Worm (Caenorhabditis elegans): Measurements from ENCODE around the gene sra-33.

Gene sra-33

DNA sequence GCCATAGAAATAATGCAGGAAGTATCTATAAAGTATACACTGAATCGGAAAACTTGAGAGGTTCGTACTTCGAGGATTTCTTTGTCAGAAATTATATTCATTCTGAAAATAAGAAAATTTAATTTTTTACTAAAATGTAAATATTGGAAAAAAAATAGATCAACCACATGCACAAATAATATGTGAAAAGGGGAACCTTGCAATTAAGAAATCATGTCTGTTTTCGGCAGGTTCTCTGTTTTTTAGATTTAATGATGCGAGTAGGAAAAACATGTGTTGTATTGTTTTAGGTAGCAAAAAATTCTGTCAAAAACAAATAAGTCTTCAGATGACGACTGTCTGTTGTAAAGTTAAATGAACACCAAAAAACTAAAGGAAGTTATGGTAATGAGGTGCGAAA, at the start of gene sra-33:
TSS of gene sra-33 (minus strand) at position 101 of the 400 bp plus-strand sequence.
- TF ChIP-seq ets-7 (tag; optimal IDR thresholded peaks at IDR 0.05) (no peak), aly-1 (tag; optimal IDR thresholded peaks at IDR 0.05) (no peak), ceh-13 (GFP tag; optimal IDR thresholded peaks at IDR 0.05) (no peak), ama-1 (optimal IDR thresholded peaks at IDR 0.05) (no peak), ceh-36 (tag; optimal IDR thresholded peaks at IDR 0.05) (no peak), tbx-37 (GFP tag; conservative IDR thresholded peaks at IDR 0.05) (no peak), flt-1 (GFP tag; IDR thresholded peaks at IDR 0.05) (no peak), tbx-11 (GFP tag; IDR thresholded peaks at IDR 0.05) (no peak), hnd-1 (tag; optimal IDR thresholded peaks at IDR 0.05) (no peak), hmg-4 (GFP tag; optimal IDR thresholded peaks at IDR 0.05) (no peak), F13C5.2 (tag; optimal IDR thresholded peaks at IDR 0.05) (no peak), scrt-1 (GFP tag; IDR thresholded peaks at IDR 0.05) (no peak), tra-4 (tag; optimal IDR thresholded peaks at IDR 0.05) (no peak), sea-1 (GFP tag; conservative IDR thresholded peaks at IDR 0.05) (no peak), pes-1 (GFP tag; IDR thresholded peaks at IDR 0.05) (no peak), B0310.2 (tag; optimal IDR thresholded peaks at IDR 0.05) (no peak)

DNA sequence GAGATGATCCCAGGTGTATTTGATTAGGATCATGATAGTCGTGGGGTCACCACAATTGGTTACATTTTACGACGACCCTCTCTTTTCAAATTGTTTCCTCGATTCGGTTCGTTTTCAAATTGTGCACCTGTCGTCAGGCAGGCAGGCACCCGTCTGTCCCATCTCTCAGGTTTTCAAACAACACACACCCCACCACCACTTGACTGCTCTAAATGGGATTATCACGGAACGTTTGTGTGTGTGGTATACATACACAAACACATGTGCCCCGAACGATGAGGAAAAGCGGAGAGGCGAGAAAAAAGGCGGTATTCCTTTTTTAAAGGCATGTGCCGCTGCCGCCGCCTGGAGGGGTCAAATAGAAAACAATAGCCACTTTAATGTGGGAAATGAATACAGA, 48.3 kb upstream of the sra-33 start:
- TF ChIP-seq hmg-4 (GFP tag; optimal IDR thresholded peaks at IDR 0.05) (peak; percentile 10), ceh-36 (tag; optimal IDR thresholded peaks at IDR 0.05) (peak; percentile 54), B0310.2 (tag; optimal IDR thresholded peaks at IDR 0.05) (no peak)

DNA sequence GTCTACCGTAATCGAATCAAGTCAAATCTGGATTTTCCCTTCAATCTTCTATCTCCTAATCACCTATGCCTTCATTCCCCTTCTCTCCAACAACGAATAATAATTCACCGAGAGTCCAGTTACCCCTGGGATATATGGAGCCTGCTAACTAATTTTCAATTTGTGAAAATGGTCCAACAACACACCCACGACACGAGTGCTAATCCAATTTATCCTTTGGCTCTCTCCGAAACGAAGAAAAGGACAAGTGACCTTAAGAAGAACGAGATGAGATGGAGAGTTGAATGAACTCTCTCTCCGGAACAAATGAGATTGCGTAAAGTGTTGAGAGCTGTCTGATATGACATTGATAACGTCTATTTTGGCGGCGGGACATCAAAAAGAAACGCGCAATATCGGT, 47.3 kb upstream of the sra-33 start:
- TF ChIP-seq hmbx-1 (tag; optimal IDR thresholded peaks at IDR 0.05) (no peak), ceh-36 (tag; optimal IDR thresholded peaks at IDR 0.05) (no peak), hnd-1 (tag; optimal IDR thresholded peaks at IDR 0.05) (no peak), tbx-11 (GFP tag; IDR thresholded peaks at IDR 0.05) (no peak), tbx-37 (GFP tag; conservative IDR thresholded peaks at IDR 0.05) (no peak), tra-4 (tag; optimal IDR thresholded peaks at IDR 0.05) (no peak), hmg-4 (GFP tag; optimal IDR thresholded peaks at IDR 0.05) (no peak), aly-1 (tag; optimal IDR thresholded peaks at IDR 0.05) (no peak), flt-1 (GFP tag; IDR thresholded peaks at IDR 0.05) (no peak), sea-1 (GFP tag; conservative IDR thresholded peaks at IDR 0.05) (no peak), F13C5.2 (tag; optimal IDR thresholded peaks at IDR 0.05) (no peak), ets-7 (tag; optimal IDR thresholded peaks at IDR 0.05) (no peak), ceh-13 (GFP tag; optimal IDR thresholded peaks at IDR 0.05) (no peak), B0310.2 (tag; optimal IDR thresholded peaks at IDR 0.05) (no peak), pes-1 (GFP tag; IDR thresholded peaks at IDR 0.05) (no peak), scrt-1 (GFP tag; IDR thresholded peaks at IDR 0.05) (no peak), ama-1 (optimal IDR thresholded peaks at IDR 0.05) (no peak)

DNA sequence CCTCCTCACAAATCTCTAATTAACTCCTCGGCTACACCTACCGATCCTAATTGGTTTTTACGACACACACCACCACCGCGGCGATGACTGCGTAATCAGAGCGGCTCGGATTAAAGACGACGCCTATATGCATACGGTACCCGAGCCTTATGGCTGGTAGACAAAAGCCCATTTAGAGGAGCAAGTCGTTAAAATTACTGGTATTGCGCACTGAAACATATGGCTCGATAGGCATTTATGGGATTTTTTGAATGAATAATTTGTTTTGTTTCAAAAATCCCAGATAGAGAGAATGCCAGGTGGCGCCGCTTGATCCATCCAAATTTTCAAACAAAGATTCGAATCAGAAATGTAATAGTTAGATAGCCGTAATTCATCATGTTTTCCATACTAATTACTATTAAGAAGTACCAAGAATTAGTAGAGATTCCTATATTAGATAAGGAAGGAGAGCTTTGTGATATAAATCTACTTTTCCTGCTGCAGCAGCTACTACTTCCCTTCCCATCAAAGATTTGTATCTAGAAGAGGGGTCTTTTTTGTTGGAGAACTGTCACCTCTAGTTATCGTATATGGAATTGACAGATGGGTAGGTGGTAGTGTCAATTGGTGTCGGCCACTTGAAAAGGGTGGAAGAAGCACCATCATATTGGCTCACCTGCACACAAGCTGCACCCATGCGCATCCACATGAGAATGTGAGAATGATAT, 46.3 kb upstream of the sra-33 start:
- no peak for TF ChIP-seq hnd-1 (tag; optimal IDR thresholded peaks at IDR 0.05)

DNA sequence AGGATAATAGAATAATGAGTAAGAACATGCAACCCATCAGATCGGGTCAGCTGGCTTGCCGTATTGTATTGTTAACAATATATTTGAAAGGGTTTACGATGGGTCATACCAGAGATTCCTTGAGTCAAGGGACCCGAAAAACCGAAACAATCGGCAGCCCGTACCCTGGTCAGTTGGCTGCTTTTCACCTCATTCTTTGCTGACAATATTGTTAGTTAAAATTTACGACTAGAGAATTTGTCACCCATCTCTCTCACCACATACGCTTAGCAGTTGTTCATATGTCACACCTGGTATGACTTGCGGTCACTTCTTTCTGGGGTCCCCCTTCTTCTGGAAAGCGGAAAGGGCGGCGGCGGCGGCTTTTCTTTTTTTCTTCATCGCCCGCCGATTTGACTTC, 44.0 kb upstream of the sra-33 start:
- TF ChIP-seq B0310.2 (tag; optimal IDR thresholded peaks at IDR 0.05) (no peak), sea-1 (GFP tag; conservative IDR thresholded peaks at IDR 0.05) (no peak), tra-4 (tag; optimal IDR thresholded peaks at IDR 0.05) (no peak), pes-1 (GFP tag; IDR thresholded peaks at IDR 0.05) (0 out of 2 replicates have a peak, but pooled peaks have one; percentile 26), F13C5.2 (tag; optimal IDR thresholded peaks at IDR 0.05) (no peak), flt-1 (GFP tag; IDR thresholded peaks at IDR 0.05) (no peak), tbx-11 (GFP tag; IDR thresholded peaks at IDR 0.05) (no peak)

DNA sequence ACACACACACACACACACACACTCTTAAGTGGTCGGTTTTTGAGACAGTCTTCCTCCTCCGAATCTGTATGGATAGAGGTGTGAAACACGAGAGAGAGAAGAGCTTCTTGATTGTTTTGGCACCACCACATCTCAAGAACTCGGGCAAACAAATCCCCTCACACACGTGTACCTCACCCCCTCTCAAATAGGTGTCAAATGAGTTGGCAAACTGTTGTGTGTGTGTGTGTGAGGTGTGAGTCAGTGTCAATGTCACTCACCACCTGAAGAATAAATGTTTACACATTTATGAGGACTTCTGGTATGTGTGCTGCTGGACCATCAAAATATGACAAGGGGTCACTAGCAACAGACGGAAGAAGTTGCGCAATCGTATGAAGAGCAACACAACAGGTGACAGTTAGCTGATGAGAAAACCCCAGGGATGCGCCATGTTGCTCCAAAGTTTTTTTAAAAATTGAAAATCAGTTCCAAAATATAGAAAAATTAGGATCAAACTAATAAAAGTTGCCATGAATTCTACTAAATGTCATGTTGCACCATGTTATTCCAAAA, 43.0 kb upstream of the sra-33 start:
- TF ChIP-seq tbx-37 (GFP tag; conservative IDR thresholded peaks at IDR 0.05), result no peak
- TF ChIP-seq aly-1 (tag; optimal IDR thresholded peaks at IDR 0.05), result no peak
- no peak for TF ChIP-seq ceh-36 (tag; optimal IDR thresholded peaks at IDR 0.05)
- TF ChIP-seq pes-1 (GFP tag; IDR thresholded peaks at IDR 0.05), result no peak
- no peak for TF ChIP-seq B0310.2 (tag; optimal IDR thresholded peaks at IDR 0.05)
- TF ChIP-seq hmg-4 (GFP tag; optimal IDR thresholded peaks at IDR 0.05), result no peak
- no peak for TF ChIP-seq ama-1 (optimal IDR thresholded peaks at IDR 0.05)

DNA sequence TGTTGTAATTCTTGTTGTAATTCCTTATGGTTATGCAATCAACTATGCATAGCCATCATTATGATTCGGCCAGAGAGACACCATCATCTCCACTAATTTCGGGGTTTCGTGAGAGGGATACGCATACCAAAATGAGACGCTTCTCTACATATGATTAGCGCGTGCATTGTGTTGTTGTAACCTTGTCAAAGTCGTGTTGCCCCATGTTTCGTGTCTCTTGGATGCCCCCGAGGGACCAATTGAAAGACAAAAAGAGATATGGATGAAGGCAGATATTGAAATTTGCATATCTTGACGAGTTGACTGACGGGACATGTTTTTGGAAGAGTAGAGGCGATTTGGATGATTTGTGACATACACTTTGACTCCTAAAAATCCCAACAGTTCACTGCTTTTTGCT, 42.3 kb upstream of the sra-33 start:
- TF ChIP-seq hnd-1 (tag; optimal IDR thresholded peaks at IDR 0.05) (no peak), tbx-11 (GFP tag; IDR thresholded peaks at IDR 0.05) (no peak), flt-1 (GFP tag; IDR thresholded peaks at IDR 0.05) (0 out of 2 replicates have a peak, but pooled peaks have one; percentile 14)

DNA sequence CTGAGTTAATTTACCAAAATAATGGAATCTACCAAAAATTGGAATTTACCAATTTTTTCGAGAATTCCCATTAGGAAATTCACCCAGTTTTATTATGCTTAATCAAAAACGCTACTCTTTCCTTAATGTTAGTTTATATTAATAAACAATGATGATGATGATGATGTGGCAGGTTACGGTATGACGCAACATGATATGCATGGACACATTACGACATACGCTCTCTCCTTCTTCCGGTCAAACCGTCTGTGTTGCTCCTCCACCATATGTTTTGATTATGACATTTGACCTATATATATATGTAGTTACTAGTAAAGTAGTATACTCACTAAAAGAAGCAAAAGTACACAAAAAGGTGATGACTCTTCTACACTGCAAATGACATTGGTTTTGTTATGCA, 40.4 kb upstream of the sra-33 start:
- TF ChIP-seq hnd-1 (tag; optimal IDR thresholded peaks at IDR 0.05), result no peak
- TF ChIP-seq ets-7 (tag; optimal IDR thresholded peaks at IDR 0.05), result peak; percentile 92

DNA sequence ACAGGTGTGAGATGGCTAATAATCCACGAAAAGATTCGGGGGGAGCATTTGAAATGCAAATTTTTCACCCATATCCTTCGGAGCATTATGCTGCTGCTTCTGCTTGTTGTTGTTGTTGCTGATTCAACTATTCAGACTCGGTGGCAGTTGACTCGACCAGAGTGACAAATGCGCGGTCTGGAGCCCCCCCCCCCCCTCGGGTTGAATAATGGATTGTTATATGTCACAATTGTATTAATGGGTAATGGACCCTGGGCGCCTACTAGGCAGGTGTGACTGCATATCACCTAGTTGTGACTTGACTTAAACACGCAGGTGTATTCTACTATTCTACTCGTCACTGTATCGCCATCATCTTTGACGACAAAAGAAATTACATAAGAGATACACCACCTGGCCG, 38.5 kb upstream of the sra-33 start:
- no peak for TF ChIP-seq hmbx-1 (tag; optimal IDR thresholded peaks at IDR 0.05)
- TF ChIP-seq B0310.2 (tag; optimal IDR thresholded peaks at IDR 0.05), result no peak
- no peak for TF ChIP-seq pes-1 (GFP tag; IDR thresholded peaks at IDR 0.05)
- no peak for TF ChIP-seq scrt-1 (GFP tag; IDR thresholded peaks at IDR 0.05)
- TF ChIP-seq sea-1 (GFP tag; conservative IDR thresholded peaks at IDR 0.05), result no peak
- TF ChIP-seq tra-4 (tag; optimal IDR thresholded peaks at IDR 0.05), result no peak
- TF ChIP-seq F13C5.2 (tag; optimal IDR thresholded peaks at IDR 0.05), result no peak
- TF ChIP-seq tbx-11 (GFP tag; IDR thresholded peaks at IDR 0.05), result no peak
- TF ChIP-seq ets-7 (tag; optimal IDR thresholded peaks at IDR 0.05), result no peak
- TF ChIP-seq ama-1 (optimal IDR thresholded peaks at IDR 0.05), result no peak
- no peak for TF ChIP-seq aly-1 (tag; optimal IDR thresholded peaks at IDR 0.05)
- no peak for TF ChIP-seq hmg-4 (GFP tag; optimal IDR thresholded peaks at IDR 0.05)
- no peak for TF ChIP-seq ceh-13 (GFP tag; optimal IDR thresholded peaks at IDR 0.05)
- no peak for TF ChIP-seq tbx-37 (GFP tag; conservative IDR thresholded peaks at IDR 0.05)
